Worm (Caenorhabditis elegans) whole organism, young adult: ENCODE measurements around the gene zig-11.

Experiments
- B0035.1 ChIP-seq: sonication (generic microtip); optimal IDR thresholded peaks from 2 replicates; lab custom pipeline; 2016; ENCODE audit warnings: missing genetic modification characterization, mild to moderate bottlenecking, missing compliant biosample characterization, missing genotype, missing genetic modification reagents
- D2030.7 ChIP-seq: fragments of 200-800 bp; sonication (Bioruptor generic); IDR thresholded peaks from 2 replicates; pipeline ENCODE4 v1.3.6; 2022; ENCODE audit warnings: missing genetic modification reagents, missing genetic modification characterization, missing compliant biosample characterization
- F10E7.11 ChIP-seq: sonication (generic microtip); optimal IDR thresholded peaks from 2 replicates; lab custom pipeline; 2017; ENCODE audit warnings: mild to moderate bottlenecking, missing genetic modification characterization, moderate library complexity, missing compliant biosample characterization
- F37B4.10 ChIP-seq: fragments of 200-800 bp; sonication (Bioruptor generic); IDR thresholded peaks from 2 replicates; pipeline ENCODE4 v1.3.6; 2022; ENCODE audit warnings: missing genetic modification characterization, missing compliant biosample characterization
- F52B5.7 ChIP-seq: sonication (generic microtip); optimal IDR thresholded peaks from 2 replicates; lab custom pipeline; 2016; ENCODE audit warnings: mild to moderate bottlenecking, missing genetic modification characterization, missing compliant biosample characterization
- K12H6.12 ChIP-seq: fragments of 200-800 bp; sonication (Bioruptor generic); optimal IDR thresholded peaks from 2 replicates; lab custom pipeline; 2018; ENCODE audit warnings: mild to moderate bottlenecking, missing genetic modification characterization, missing compliant biosample characterization
- T26A5.8 ChIP-seq: sonication (generic microtip); optimal IDR thresholded peaks from 2 replicates; lab custom pipeline; 2016; ENCODE audit warnings: missing genetic modification characterization, missing compliant biosample characterization
- Y56A3A.18 ChIP-seq: fragments of 200-800 bp; sonication (Bioruptor generic); IDR thresholded peaks from 2 replicates; pipeline ENCODE4 v1.3.6; 2022; ENCODE audit warnings: missing genetic modification reagents, missing genetic modification characterization, missing compliant biosample characterization
- bed-2 ChIP-seq: fragments of 200-800 bp; sonication (Bioruptor generic); IDR thresholded peaks from 2 replicates; pipeline ENCODE4 v1.3.6; 2022; ENCODE audit warnings: missing genetic modification reagents, missing genetic modification characterization, missing compliant biosample characterization
- cebp-1 ChIP-seq, 2 experiments: fragments of 200-800 bp in 1 of 2; sonication (Bioruptor generic) in 1 of 2; sonication (generic microtip) in 1 of 2; IDR thresholded peaks in 1 of 2; optimal IDR thresholded peaks in 1 of 2; 2 replicates each; pipeline versions ENCODE4 v1.3.6 to Lab custom; 2017 to 2022; ENCODE audit warnings: missing compliant biosample characterization in 2 of 2, missing genetic modification characterization in 2 of 2, mild to moderate bottlenecking in 1 of 2, missing genetic modification reagents in 1 of 2, moderate library complexity in 1 of 2
- cebp-2 ChIP-seq: fragments of 200-800 bp; sonication (Bioruptor generic); IDR thresholded peaks from 2 replicates; pipeline ENCODE4 v1.3.6; 2022; ENCODE audit warnings: missing genetic modification characterization, missing compliant biosample characterization
- ceh-100 ChIP-seq: fragments of 200-800 bp; sonication (Bioruptor generic); IDR thresholded peaks from 2 replicates; pipeline ENCODE4 v1.3.6; 2022; ENCODE audit warnings: missing genetic modification reagents, missing genetic modification characterization, missing compliant biosample characterization
- fkh-3 ChIP-seq: sonication (generic microtip); optimal IDR thresholded peaks from 2 replicates; lab custom pipeline; 2016; ENCODE audit warnings: mild to moderate bottlenecking, missing genetic modification characterization, missing compliant biosample characterization
- hlh-26 ChIP-seq: fragments of 200-800 bp; sonication (Bioruptor generic); conservative IDR thresholded peaks from 2 replicates; pipeline ENCODE4 v1.3.6; 2022; ENCODE audit warnings: missing genetic modification reagents, missing genetic modification characterization, missing compliant biosample characterization
- hsf-1 ChIP-seq: fragments of 200-800 bp; sonication (Bioruptor generic); IDR thresholded peaks from 2 replicates; pipeline ENCODE4 v1.3.6; 2022; ENCODE audit warnings: missing genetic modification reagents, missing genetic modification characterization, missing compliant biosample characterization
- lin-40 ChIP-seq: sonication (generic microtip); optimal IDR thresholded peaks from 2 replicates; lab custom pipeline; 2016; ENCODE audit warnings: missing genetic modification characterization, mild to moderate bottlenecking, missing compliant biosample characterization, missing genotype, missing genetic modification reagents
- lir-1 ChIP-seq: fragments of 200-800 bp; sonication (Bioruptor generic); conservative IDR thresholded peaks from 2 replicates; pipeline ENCODE4 v1.3.6; 2022; ENCODE audit warnings: missing genetic modification reagents, missing genetic modification characterization, missing compliant biosample characterization
- madf-3 ChIP-seq: fragments of 200-800 bp; sonication (Bioruptor generic); IDR thresholded peaks from 2 replicates; pipeline ENCODE4 v1.3.6; 2022; ENCODE audit warnings: missing genetic modification reagents, missing genetic modification characterization, missing compliant biosample characterization
- mel-28 ChIP-seq: sonication (generic microtip); optimal IDR thresholded peaks from 2 replicates; lab custom pipeline; 2016; ENCODE audit warnings: borderline replicate concordance, mild to moderate bottlenecking, missing genetic modification characterization, missing compliant biosample characterization
- nfya-1 ChIP-seq: sonication (generic microtip); optimal IDR thresholded peaks from 2 replicates; lab custom pipeline; 2017; ENCODE audit warnings: antibody characterized with exemption, missing compliant biosample characterization, missing genetic modification characterization, borderline replicate concordance; ENCODE audit not compliant: insufficient read depth
- nhr-179 ChIP-seq: sonication (generic microtip); optimal IDR thresholded peaks from 2 replicates; lab custom pipeline; 2016; ENCODE audit warnings: mild to moderate bottlenecking, missing genetic modification characterization, missing compliant biosample characterization
- rec-8 ChIP-seq, 2 experiments: sonication (generic microtip); optimal IDR thresholded peaks; 2 replicates each; lab custom pipeline; 2016; ENCODE audit warnings: mild to moderate bottlenecking in 2 of 2, missing genetic modification characterization in 2 of 2, missing genetic modification reagents in 2 of 2, missing genotype in 2 of 2, missing biosample characterization in 1 of 2, missing compliant biosample characterization in 1 of 2, moderate library complexity in 1 of 2
- rpc-1 ChIP-seq, 2 experiments: fragments of 150-350 bp in 1 of 2; sonication (generic microtip) in 1 of 2; optimal IDR thresholded peaks; 2 replicates each; lab custom pipeline; 2014 to 2018; ENCODE audit warnings: missing biosample characterization in 1 of 2, missing genetic modification characterization in 1 of 2, missing genetic modification reagents in 1 of 2, missing genotype in 1 of 2
- sea-2 ChIP-seq: fragments of 200-800 bp; sonication (Bioruptor generic); IDR thresholded peaks from 2 replicates; pipeline ENCODE4 v1.3.6; 2022; ENCODE audit warnings: missing genetic modification characterization, missing compliant biosample characterization
- snpc-1.3 ChIP-seq: sonication (generic microtip); optimal IDR thresholded peaks from 2 replicates; lab custom pipeline; 2017; ENCODE audit warnings: missing genetic modification characterization, mild to moderate bottlenecking, missing compliant biosample characterization, antibody characterized with exemption, moderate library complexity, missing genotype, missing genetic modification reagents; ENCODE audit not compliant: insufficient read depth
- zfh-2 ChIP-seq: fragments of 200-800 bp; sonication (Bioruptor generic); conservative IDR thresholded peaks from 2 replicates; pipeline ENCODE4 v1.3.6; 2022; ENCODE audit warnings: missing genetic modification reagents, missing genetic modification characterization, missing compliant biosample characterization
- ztf-18 ChIP-seq: sonication (generic microtip); optimal IDR thresholded peaks from 2 replicates; lab custom pipeline; 2016; ENCODE audit warnings: missing genotype, mild to moderate bottlenecking, missing genetic modification characterization, missing compliant biosample characterization
- ztf-22 ChIP-seq: fragments of 200-800 bp; sonication (Bioruptor generic); optimal IDR thresholded peaks from 2 replicates; lab custom pipeline; 2018; ENCODE audit warnings: mild to moderate bottlenecking, missing genetic modification characterization, moderate library complexity, missing compliant biosample characterization
- ztf-28 ChIP-seq: fragments of 200-800 bp; sonication (Bioruptor generic); IDR thresholded peaks from 2 replicates; pipeline ENCODE4 v1.3.6; 2022; ENCODE audit warnings: missing genetic modification reagents, missing genetic modification characterization, missing compliant biosample characterization

Gene zig-11

ce11 chrV:1911102-1911501, 18.4 kb upstream of the zig-11 start, which contains the start of gene Y32G9A.3:
Gene Y32G9A.3, plus strand, starts transcription at chrV:1911402.
- TF ChIP-seq zfh-2 (GFP tag; lab: Robert Waterston, UW) (no peak), nhr-179 (tag; lab: Kevin White, UChicago) (no peak), T26A5.8 (no peak), bed-2 (GFP tag; lab: Robert Waterston, UW) (no peak), D2030.7 (GFP tag; lab: Robert Waterston, UW) (no peak), K12H6.12 (tag; lab: Kevin White, UChicago) (no peak), rpc-1 (optimal IDR thresholded peaks at IDR 0.05; lab: Kevin White, UChicago) (no peak), rpc-1 (tag; optimal IDR thresholded peaks at IDR 0.05; lab: Kevin White, UChicago) (no peak), F37B4.10 (GFP tag; lab: Robert Waterston, UW) (no peak), ztf-22 (GFP tag; lab: Kevin White, UChicago) (no peak), cebp-2 (GFP tag; lab: Robert Waterston, UW) (no peak), B0035.1 (tag; lab: Kevin White, UChicago) (no peak), ztf-18 (no peak)

DNA sequence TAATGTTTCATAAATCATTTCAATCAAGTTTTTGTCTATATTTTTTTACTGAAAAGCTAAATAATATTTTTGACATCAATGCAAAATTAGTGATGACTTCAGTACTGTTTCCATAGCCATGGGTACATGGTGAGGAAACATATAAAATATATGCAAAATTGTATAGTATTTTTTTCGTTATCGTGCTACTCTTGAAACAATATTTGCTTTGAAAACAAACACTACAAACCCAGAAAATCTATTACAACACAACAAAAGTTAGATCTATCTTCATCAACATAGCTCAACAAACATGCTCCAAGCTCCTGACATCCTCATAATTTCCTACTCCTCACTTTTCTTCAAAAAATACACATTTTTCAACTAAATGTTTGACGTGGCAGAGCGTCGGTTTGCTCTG, 15.8 kb upstream of the zig-11 start, which contains the start of gene srp-3:
Gene srp-3, plus strand, starts transcription at position 301 of the 400 bp plus-strand sequence.
- no peak for TF ChIP-seq ztf-28
- TF ChIP-seq mel-28 (tag; lab: Kevin White, UChicago) = no peak
- no peak for TF ChIP-seq F10E7.11
- TF ChIP-seq lin-40 (tag; lab: Kevin White, UChicago) = no peak
- no peak for TF ChIP-seq ztf-18

DNA sequence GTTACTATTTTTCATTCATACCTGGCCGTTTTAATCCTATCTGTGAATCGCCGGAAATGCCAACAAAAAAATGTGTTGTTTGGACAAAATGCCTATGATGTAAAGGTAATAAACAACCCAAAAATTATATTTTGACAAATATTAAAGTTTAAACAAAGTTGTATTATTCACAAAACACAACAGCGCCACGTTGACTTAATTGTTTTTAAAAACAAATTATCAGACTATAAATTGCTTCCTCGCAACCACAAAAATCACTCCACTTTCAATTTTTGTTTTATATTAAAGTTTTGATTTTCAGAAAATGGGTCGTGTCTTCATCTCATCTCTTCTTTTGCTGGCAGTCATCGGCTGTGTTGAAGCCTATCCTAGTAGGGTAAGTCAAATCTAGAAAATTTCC, 14.6 kb upstream of the zig-11 start, which contains the start of gene Y32G9A.5:
Gene Y32G9A.5, plus strand, starts transcription at position 301 of the 400 bp plus-strand sequence.
- TF ChIP-seq ceh-100 (GFP tag; lab: Robert Waterston, UW) (no peak), snpc-1.3 (tag; lab: Kevin White, UChicago) (no peak), madf-3 (GFP tag; lab: Robert Waterston, UW) (no peak)

DNA sequence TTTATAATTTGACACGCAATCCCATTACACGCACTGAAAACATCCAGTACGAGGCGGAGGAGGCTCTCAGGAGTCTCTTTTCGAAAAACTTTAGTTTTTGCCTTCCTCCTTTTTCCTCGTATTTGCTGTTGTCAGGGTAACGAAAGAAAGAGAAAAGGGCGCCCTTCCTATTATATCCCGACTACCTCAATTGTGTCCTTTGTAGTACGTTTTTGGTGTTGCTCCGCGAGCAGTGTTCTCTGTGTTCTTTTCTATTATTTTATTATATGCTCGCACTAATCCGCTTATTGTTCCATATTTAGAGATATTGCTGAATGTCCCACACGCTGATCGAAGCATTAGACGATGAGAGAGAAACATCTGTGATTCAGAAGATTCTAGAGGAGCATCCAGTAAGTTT, 2.7 kb upstream of the zig-11 start, which contains the start of gene nphp-2:
Gene nphp-2, plus strand, starts transcription at position 301 of the 400 bp plus-strand sequence.
- TF ChIP-seq ztf-28 (no peak), B0035.1 (tag; lab: Kevin White, UChicago) (no peak), T26A5.8 (no peak), Y56A3A.18 (GFP tag; lab: Robert Waterston, UW) (no peak), sea-2 (GFP tag; lab: Robert Waterston, UW) (no peak), nfya-1 (tag; lab: Kevin White, UChicago) (no peak), hsf-1 (GFP tag; lab: Robert Waterston, UW) (no peak), rpc-1 (optimal IDR thresholded peaks at IDR 0.05; lab: Kevin White, UChicago) (no peak), rpc-1 (tag; optimal IDR thresholded peaks at IDR 0.05; lab: Kevin White, UChicago) (no peak)

DNA sequence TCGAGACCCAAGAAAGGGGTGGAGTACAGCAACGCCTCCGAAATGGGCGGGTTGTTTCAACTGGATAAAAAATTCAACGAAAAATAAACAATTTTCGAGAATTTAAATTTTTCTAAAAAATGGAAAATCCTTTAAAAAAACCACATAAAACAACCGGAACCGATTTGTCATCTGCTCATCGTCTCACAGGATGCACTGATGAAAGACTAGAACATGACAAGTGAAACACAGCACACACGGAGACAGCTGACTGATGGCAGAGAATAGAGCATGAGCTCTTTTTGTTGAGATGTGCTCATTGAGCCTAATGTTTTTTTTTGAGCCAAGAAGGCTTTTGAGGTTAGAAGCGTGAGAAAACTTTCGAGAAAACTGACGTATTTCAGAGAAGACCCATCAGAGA, 2.7 kb downstream of the zig-11 start:
- TF ChIP-seq cebp-1 (GFP tag; IDR thresholded peaks at IDR 0.05; lab: Robert Waterston, UW) = no peak
- TF ChIP-seq cebp-1 (tag; optimal IDR thresholded peaks at IDR 0.05; lab: Kevin White, UChicago) = peak; percentile 26
- no peak for TF ChIP-seq hlh-26
- no peak for TF ChIP-seq rec-8 (tag; optimal IDR thresholded peaks at IDR 0.05; lab: Kevin White, UChicago)
- TF ChIP-seq F52B5.7 (tag; lab: Kevin White, UChicago) = no peak

- TF ChIP-seq lir-1 (GFP tag; lab: Robert Waterston, UW) (no peak), zfh-2 (GFP tag; lab: Robert Waterston, UW) (peak; percentile 34; the same call in 1 of the 2 replicates), fkh-3 (tag; lab: Kevin White, UChicago) (no peak)
Measured at ce11 chrV:1888299-1888698, 4.4 kb downstream of the zig-11 start.
